Fruit fly (Drosophila melanogaster) whole organism, embryonic: ENCODE results near the gene klar.

ENCODE experiments used
- Atf-2 ChIP-seq: fragments of 200-800 bp; sonication (Bioruptor generic); optimal IDR thresholded peaks from 2 replicates; lab custom pipeline; 2016; ENCODE audit warnings: missing biosample characterization, missing genetic modification characterization
- CG10654 ChIP-seq: fragments of 200-800 bp; sonication (Bioruptor generic); optimal IDR thresholded peaks from 2 replicates; lab custom pipeline; 2016; ENCODE audit warnings: missing biosample characterization, missing genetic modification characterization
- CG10979 ChIP-seq: fragments of 200-800 bp; sonication (Bioruptor generic); optimal IDR thresholded peaks from 2 replicates; lab custom pipeline; 2018; ENCODE audit warnings: missing biosample characterization, mild to moderate bottlenecking, missing genetic modification characterization, moderate library complexity
- CG11247 ChIP-seq: fragments of 200-800 bp; sonication (Bioruptor generic); IDR thresholded peaks from 2 replicates; pipeline ENCODE4 v1.3.6; 2022; ENCODE audit warnings: missing biosample characterization, missing genetic modification characterization
- CG12744 ChIP-seq: fragments of 200-800 bp; sonication (Bioruptor generic); optimal IDR thresholded peaks from 2 replicates; lab custom pipeline; 2016; ENCODE audit warnings: missing biosample characterization, missing genetic modification characterization
- CG13296 ChIP-seq: fragments of 200-800 bp; sonication (Bioruptor generic); optimal IDR thresholded peaks from 3 replicates; lab custom pipeline; 2018; ENCODE audit warnings: missing biosample characterization, mild to moderate bottlenecking, missing genetic modification characterization
- CG14667 ChIP-seq: fragments of 200-800 bp; sonication (Bioruptor generic); IDR thresholded peaks from 2 replicates; pipeline ENCODE4 v1.3.6; 2022; ENCODE audit warnings: missing biosample characterization, missing genetic modification characterization
- CG14965 ChIP-seq: fragments of 200-800 bp; sonication (Bioruptor generic); optimal IDR thresholded peaks from 2 replicates; lab custom pipeline; 2016; ENCODE audit warnings: missing biosample characterization, missing genetic modification characterization, borderline replicate concordance
- CG15269 ChIP-seq: fragments of 200-800 bp; sonication (Bioruptor generic); optimal IDR thresholded peaks from 2 replicates; lab custom pipeline; 2018; ENCODE audit warnings: missing biosample characterization, mild to moderate bottlenecking, missing genetic modification characterization, moderate library complexity
- CG1603 ChIP-seq: fragments of 200-800 bp; sonication (Bioruptor generic); optimal IDR thresholded peaks from 2 replicates; lab custom pipeline; 2019; ENCODE audit warnings: missing biosample characterization, mild to moderate bottlenecking, missing genetic modification characterization, moderate library complexity
- CG17612 ChIP-seq: fragments of 200-800 bp; sonication (Bioruptor generic); IDR thresholded peaks from 2 replicates; pipeline ENCODE4 v1.3.6; 2022; ENCODE audit warnings: missing biosample characterization, missing genetic modification characterization
- CG17912 ChIP-seq: fragments of 200-800 bp; sonication (Bioruptor generic); optimal IDR thresholded peaks from 2 replicates; lab custom pipeline; 2018; ENCODE audit warnings: missing biosample characterization, mild to moderate bottlenecking, missing genetic modification characterization
- CG18599 ChIP-seq: fragments of 200-800 bp; sonication (Bioruptor generic); optimal IDR thresholded peaks from 3 replicates; lab custom pipeline; 2017; ENCODE audit warnings: missing biosample characterization, missing genetic modification characterization, mild to moderate bottlenecking, moderate library complexity, missing genetic modification reagents
- CG2678 ChIP-seq: fragments of 200-800 bp; sonication (Bioruptor generic); optimal IDR thresholded peaks from 3 replicates; lab custom pipeline; 2019; ENCODE audit warnings: missing biosample characterization, mild to moderate bottlenecking, missing genetic modification characterization, moderate library complexity
- CG2712 ChIP-seq: fragments of 200-800 bp; optimal IDR thresholded peaks from 3 replicates; lab custom pipeline; 2019; ENCODE audit warnings: missing biosample characterization, mild to moderate bottlenecking, missing genetic modification characterization, moderate library complexity
- CG2889 ChIP-seq: fragments of 200-800 bp; sonication (Bioruptor generic); IDR thresholded peaks from 3 replicates; pipeline ENCODE4 v1.3.6; 2022; ENCODE audit warnings: missing biosample characterization, missing genetic modification characterization
- CG4360 ChIP-seq: fragments of 200-800 bp; sonication (Bioruptor generic); IDR thresholded peaks from 2 replicates; pipeline ENCODE4 v1.3.6; 2022; ENCODE audit warnings: missing biosample characterization, missing genetic modification characterization
- CG43689 ChIP-seq: fragments of 200-800 bp; sonication (Bioruptor generic); IDR thresholded peaks from 2 replicates; pipeline ENCODE4 v1.3.6; 2022; ENCODE audit warnings: missing biosample characterization, missing genetic modification characterization
- CG4424 ChIP-seq: fragments of 200-800 bp; sonication (Bioruptor generic); optimal IDR thresholded peaks from 3 replicates; lab custom pipeline; 2016; ENCODE audit warnings: missing biosample characterization, missing genetic modification characterization
- CG4617 ChIP-seq: fragments of 200-800 bp; sonication (Bioruptor generic); optimal IDR thresholded peaks from 3 replicates; lab custom pipeline; 2016; ENCODE audit warnings: missing biosample characterization, missing genetic modification characterization, borderline replicate concordance
- CG8765 ChIP-seq: fragments of 200-800 bp; sonication (Bioruptor generic); IDR thresholded peaks from 2 replicates; pipeline ENCODE4 v1.3.6; 2022; ENCODE audit warnings: missing biosample characterization, missing genetic modification characterization
- Dp ChIP-seq: fragments of 200-800 bp; sonication (Bioruptor generic); optimal IDR thresholded peaks from 2 replicates; lab custom pipeline; 2018; ENCODE audit warnings: missing biosample characterization, mild to moderate bottlenecking, missing genetic modification characterization, moderate library complexity
- E2f2 ChIP-seq: fragments of 200-800 bp; sonication (Bioruptor generic); IDR thresholded peaks from 2 replicates; pipeline ENCODE4 v1.3.6; 2022; ENCODE audit warnings: missing biosample characterization, missing genetic modification characterization
- HLH3B ChIP-seq: fragments of 200-800 bp; sonication (Bioruptor generic); IDR thresholded peaks from 2 replicates; pipeline ENCODE4 v1.3.6; 2022; ENCODE audit warnings: missing biosample characterization, missing genetic modification characterization
- Myb ChIP-seq: fragments of 200-800 bp; sonication (Bioruptor generic); optimal IDR thresholded peaks from 2 replicates; lab custom pipeline; 2016; ENCODE audit warnings: missing biosample characterization, missing genetic modification characterization
- PHDP ChIP-seq: fragments of 200-800 bp; sonication (Bioruptor generic); optimal IDR thresholded peaks from 3 replicates; lab custom pipeline; 2018; ENCODE audit warnings: missing biosample characterization, mild to moderate bottlenecking, missing genetic modification characterization, moderate library complexity
- TFAM ChIP-seq: fragments of 200-800 bp; sonication (Bioruptor generic); optimal IDR thresholded peaks from 2 replicates; lab custom pipeline; 2017; ENCODE audit warnings: missing biosample characterization, missing genetic modification characterization, inconsistent platforms
- ase ChIP-seq: fragments of 200-800 bp; sonication (Bioruptor generic); IDR thresholded peaks from 3 replicates; pipeline ENCODE4 v1.3.6; 2022; ENCODE audit warnings: missing biosample characterization, missing genetic modification characterization
- bigmax ChIP-seq: fragments of 200-800 bp; sonication (Bioruptor generic); optimal IDR thresholded peaks from 2 replicates; lab custom pipeline; 2018; ENCODE audit warnings: missing biosample characterization, mild to moderate bottlenecking, missing genetic modification characterization
- br ChIP-seq: fragments of >200 bp; optimal IDR thresholded peaks from 2 replicates; lab custom pipeline; 2017
- crol ChIP-seq: fragments of 200-800 bp; sonication (Bioruptor generic); IDR thresholded peaks from 2 replicates; pipeline ENCODE4 v1.3.6; 2022; ENCODE audit warnings: missing biosample characterization, missing genetic modification characterization
- cwo ChIP-seq: fragments of 200-800 bp; sonication (Bioruptor generic); optimal IDR thresholded peaks from 3 replicates; lab custom pipeline; 2017; ENCODE audit warnings: missing biosample characterization, missing genetic modification characterization, mild to moderate bottlenecking, moderate library complexity, missing genetic modification reagents
- danr ChIP-seq: fragments of 200-800 bp; sonication (Bioruptor generic); IDR thresholded peaks from 2 replicates; pipeline ENCODE4 v1.3.6; 2022; ENCODE audit warnings: missing biosample characterization, missing genetic modification characterization
- eyg ChIP-seq: fragments of 200-800 bp; sonication (Bioruptor generic); optimal IDR thresholded peaks from 3 replicates; lab custom pipeline; 2016; ENCODE audit warnings: missing biosample characterization, missing genetic modification characterization
- fd3F ChIP-seq: fragments of 200-800 bp; sonication (Bioruptor generic); optimal IDR thresholded peaks from 2 replicates; lab custom pipeline; 2018; ENCODE audit warnings: missing biosample characterization, mild to moderate bottlenecking, missing genetic modification characterization, moderate library complexity
- gfzf ChIP-seq: fragments of 200-800 bp; sonication (Bioruptor generic); optimal IDR thresholded peaks from 2 replicates; lab custom pipeline; 2016; ENCODE audit warnings: missing biosample characterization, mild to moderate bottlenecking, missing genetic modification characterization, moderate library complexity
- h ChIP-seq: fragments of >200 bp; optimal IDR thresholded peaks from 2 replicates; lab custom pipeline; 2017
- hbn ChIP-seq: fragments of 200-800 bp; sonication (Bioruptor generic); IDR thresholded peaks from 2 replicates; pipeline ENCODE4 v1.3.6; 2022; ENCODE audit warnings: missing biosample characterization, missing genetic modification characterization; ENCODE audit not compliant: partially characterized antibody
- klu ChIP-seq: fragments of 200-800 bp; sonication (Bioruptor generic); IDR thresholded peaks from 2 replicates; pipeline ENCODE4 v1.3.6; 2022; ENCODE audit warnings: missing biosample characterization, missing genetic modification characterization
- lbe ChIP-seq: fragments of 200-800 bp; sonication (Bioruptor generic); optimal IDR thresholded peaks from 2 replicates; lab custom pipeline; 2016; ENCODE audit warnings: missing biosample characterization, mild to moderate bottlenecking, missing genetic modification characterization
- nmo ChIP-seq: fragments of 200-800 bp; sonication (Bioruptor generic); optimal IDR thresholded peaks from 2 replicates; lab custom pipeline; 2018; ENCODE audit warnings: missing biosample characterization, mild to moderate bottlenecking, missing genetic modification characterization, moderate library complexity
- oc ChIP-seq: fragments of 200-800 bp; sonication (Bioruptor generic); optimal IDR thresholded peaks from 2 replicates; lab custom pipeline; 2018; ENCODE audit warnings: missing biosample characterization, mild to moderate bottlenecking, missing genetic modification characterization, moderate library complexity
- pan ChIP-seq, 4 experiments: fragments of >200 bp in 3 of 4; fragments of 200-800 bp in 1 of 4; sonication (Bioruptor generic) in 1 of 4; optimal IDR thresholded peaks in 3 of 4; IDR thresholded peaks in 1 of 4; 2 replicates each; pipeline versions ENCODE4 v1.3.6 to Lab custom; 2017 to 2022; ENCODE audit warnings: missing biosample characterization in 2 of 4, missing genetic modification characterization in 2 of 4, mixed read lengths in 1 of 4
- sc ChIP-seq, 3 experiments: fragments of >200 bp in 2 of 3; fragments of 200-800 bp in 1 of 3; sonication (Bioruptor generic) in 1 of 3; optimal IDR thresholded peaks; 2 replicates in 2 of 3; 3 replicates in 1 of 3; lab custom pipeline; 2017; ENCODE audit warnings: mild to moderate bottlenecking in 1 of 3, missing biosample characterization in 1 of 3, missing genetic modification characterization in 1 of 3, missing genetic modification reagents in 1 of 3
- shn ChIP-seq: fragments of 200-800 bp; sonication (Bioruptor generic); optimal IDR thresholded peaks from 3 replicates; lab custom pipeline; 2016; ENCODE audit warnings: missing biosample characterization, missing genetic modification characterization
- slbo ChIP-seq: fragments of 200-800 bp; sonication (Bioruptor generic); IDR thresholded peaks from 2 replicates; pipeline ENCODE4 v1.3.6; 2022; ENCODE audit warnings: missing biosample characterization, missing genetic modification characterization
- sna ChIP-seq: fragments of 200-800 bp; sonication (Bioruptor generic); IDR thresholded peaks from 2 replicates; pipeline ENCODE4 v1.3.6; 2022; ENCODE audit warnings: missing biosample characterization, missing genetic modification characterization; ENCODE audit not compliant: partially characterized antibody
- unc-4 ChIP-seq: fragments of 200-800 bp; sonication (Bioruptor generic); IDR thresholded peaks from 2 replicates; pipeline ENCODE4 v1.3.6; 2022; ENCODE audit warnings: missing biosample characterization, missing genetic modification characterization; ENCODE audit not compliant: partially characterized antibody
- vnd ChIP-seq: fragments of 200-800 bp; sonication (Bioruptor generic); IDR thresholded peaks from 3 replicates; pipeline ENCODE4 v1.3.6; 2022; ENCODE audit warnings: missing biosample characterization, missing genetic modification characterization; ENCODE audit not compliant: partially characterized antibody
- wor ChIP-seq: fragments of 200-800 bp; sonication (Bioruptor generic); IDR thresholded peaks from 2 replicates; pipeline ENCODE4 v1.3.6; 2022; ENCODE audit warnings: missing biosample characterization, missing genetic modification characterization

The klar gene

DNA sequence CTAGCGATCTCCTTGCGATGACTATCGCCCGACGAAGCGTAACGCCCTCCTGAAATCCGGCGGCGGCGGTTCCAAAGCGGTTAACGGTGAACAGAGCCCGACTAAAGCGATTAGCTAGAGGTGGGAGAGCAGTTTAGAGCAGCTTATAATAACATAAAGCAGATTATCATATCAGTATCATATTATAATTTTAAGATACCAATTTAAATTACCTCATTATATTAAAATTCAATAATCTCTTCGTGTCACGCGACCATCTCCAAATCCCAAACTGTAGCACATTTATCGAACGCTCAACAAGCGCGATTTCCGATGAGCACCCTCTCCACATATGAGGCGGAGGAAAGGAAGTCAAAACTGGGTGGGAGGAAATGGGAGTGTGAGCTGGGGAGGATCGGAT lies 6.6 kb downstream of the klar start (continued):
- no peak for TF ChIP-seq lbe (GFP tag; lab: Kevin White, UChicago)
- 0 out of 2 replicates have a peak, but pooled peaks have one; percentile 28 for TF ChIP-seq slbo (GFP tag; lab: Robert Waterston, UW)
- TF ChIP-seq wor (GFP tag; lab: Robert Waterston, UW): no peak
- TF ChIP-seq Dp: no peak
- no peak for TF ChIP-seq CG10654 (GFP tag; lab: Kevin White, UChicago)
- TF ChIP-seq PHDP (tag; lab: Kevin White, UChicago): peak; percentile 3
- TF ChIP-seq gfzf (GFP tag; lab: Kevin White, UChicago): no peak
- TF ChIP-seq CG2889 (GFP tag; lab: Robert Waterston, UW): no peak
- no peak for TF ChIP-seq CG12744 (GFP tag; lab: Kevin White, UChicago)
- no peak for TF ChIP-seq eyg (GFP tag; lab: Kevin White, UChicago)
- no peak for TF ChIP-seq h
- no peak for TF ChIP-seq E2f2 (GFP tag; lab: Robert Waterston, UW)
- TF ChIP-seq bigmax (GFP tag; lab: Kevin White, UChicago): no peak
- TF ChIP-seq vnd (GFP tag; lab: Robert Waterston, UW): 0 out of 3 replicates have a peak, but pooled peaks have one; percentile 47
- TF ChIP-seq shn (GFP tag; lab: Kevin White, UChicago): no peak
- TF ChIP-seq danr (GFP tag; lab: Robert Waterston, UW): no peak
- TF ChIP-seq sna (GFP tag; lab: Robert Waterston, UW): 0 out of 2 replicates have a peak, but pooled peaks have one; percentile 36
- no peak for TF ChIP-seq TFAM (GFP tag; lab: Kevin White, UChicago)
- TF ChIP-seq CG14965: no peak
- TF ChIP-seq Myb (GFP tag; lab: Kevin White, UChicago): no peak
- TF ChIP-seq CG4617 (GFP tag; lab: Kevin White, UChicago): no peak
- TF ChIP-seq cwo (GFP tag; lab: Kevin White, UChicago): no peak
- TF ChIP-seq CG4424 (GFP tag; lab: Kevin White, UChicago): peak; percentile 1
- peak; percentile 8 for TF ChIP-seq oc
- peak; percentile 55 for TF ChIP-seq hbn (GFP tag; lab: Robert Waterston, UW)
- TF ChIP-seq br (lab: Kevin White, UChicago): no peak
- TF ChIP-seq ase (GFP tag; lab: Robert Waterston, UW): no peak; the same call in 2 of the 3 replicates
- no peak; the same call in 1 of the 2 replicates for TF ChIP-seq CG8765 (GFP tag; lab: Robert Waterston, UW)
- TF ChIP-seq CG17612 (GFP tag; lab: Robert Waterston, UW): no peak
- no peak for TF ChIP-seq CG11247 (GFP tag; lab: Robert Waterston, UW)
- no peak for TF ChIP-seq fd3F
- peak; percentile 31 for TF ChIP-seq CG18599 (GFP tag; lab: Kevin White, UChicago)
- TF ChIP-seq, all 482 proteins: peak for 99

DNA sequence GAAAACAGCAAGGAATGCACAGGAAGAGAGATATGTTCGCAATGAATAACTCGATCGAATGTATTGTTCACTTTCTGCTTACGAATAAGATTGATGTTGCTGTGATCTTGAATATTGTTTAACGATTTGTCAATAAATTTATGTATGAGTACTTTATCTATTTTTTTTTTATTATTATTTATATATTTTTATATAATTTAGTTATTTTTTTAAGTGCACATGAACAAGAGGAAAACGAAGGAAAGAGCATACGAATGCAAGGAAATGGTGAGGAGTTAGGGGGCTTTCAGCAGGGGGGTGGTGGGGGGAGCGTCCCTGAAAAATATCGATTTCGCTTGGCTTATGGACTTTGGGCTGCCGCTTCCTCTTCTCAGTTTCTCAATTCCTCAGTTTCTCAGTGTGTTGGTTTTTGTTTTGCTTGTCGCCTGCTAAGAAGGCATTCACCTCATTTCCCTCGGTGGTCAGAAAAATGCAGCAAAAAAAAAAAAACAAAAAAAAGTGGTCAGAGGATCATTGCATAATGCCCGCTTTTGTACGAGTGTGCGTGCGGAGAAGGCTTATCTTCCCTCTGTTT lies 9.0 kb downstream of the klar start:
- TF ChIP-seq CG43689 (GFP tag; lab: Robert Waterston, UW): no peak
- TF ChIP-seq CG2712 (tag; lab: Kevin White, UChicago): peak; percentile 20
- TF ChIP-seq HLH3B (GFP tag; lab: Robert Waterston, UW): no peak
- TF ChIP-seq unc-4 (GFP tag; lab: Robert Waterston, UW): no peak
- TF ChIP-seq crol (GFP tag; lab: Robert Waterston, UW): no peak
- TF ChIP-seq CG15269 (tag; lab: Kevin White, UChicago): no peak
- no peak for TF ChIP-seq nmo
- TF ChIP-seq pan (optimal IDR thresholded peaks at IDR 0.05; lab: Kevin White, UChicago): no peak
- TF ChIP-seq pan (GFP tag; optimal IDR thresholded peaks at IDR 0.05 in 1 of 2, IDR thresholded peaks at IDR 0.05 in 1 of 2): no peak
- no peak for TF ChIP-seq Atf-2
- no peak for TF ChIP-seq CG1603 (tag; lab: Kevin White, UChicago)
- TF ChIP-seq CG4360 (GFP tag; lab: Robert Waterston, UW): no peak
- TF ChIP-seq CG14667 (GFP tag; lab: Robert Waterston, UW): no peak
- no peak for TF ChIP-seq CG17912 (GFP tag; lab: Kevin White, UChicago)
- no peak for TF ChIP-seq sc (optimal IDR thresholded peaks at IDR 0.05; lab: Kevin White, UChicago)
- no peak for TF ChIP-seq sc (GFP tag; optimal IDR thresholded peaks at IDR 0.05; lab: Kevin White, UChicago)
- peak; percentile 37 for TF ChIP-seq CG2678 (tag; lab: Kevin White, UChicago)
- TF ChIP-seq klu (GFP tag; lab: Robert Waterston, UW): no peak
- TF ChIP-seq CG10979 (tag; lab: Kevin White, UChicago): peak; percentile 33
- TF ChIP-seq CG13296 (GFP tag; lab: Kevin White, UChicago): no peak
